Fruit fly (Drosophila melanogaster): ENCODE data around the gene Imp.

Imp gene

DNA sequence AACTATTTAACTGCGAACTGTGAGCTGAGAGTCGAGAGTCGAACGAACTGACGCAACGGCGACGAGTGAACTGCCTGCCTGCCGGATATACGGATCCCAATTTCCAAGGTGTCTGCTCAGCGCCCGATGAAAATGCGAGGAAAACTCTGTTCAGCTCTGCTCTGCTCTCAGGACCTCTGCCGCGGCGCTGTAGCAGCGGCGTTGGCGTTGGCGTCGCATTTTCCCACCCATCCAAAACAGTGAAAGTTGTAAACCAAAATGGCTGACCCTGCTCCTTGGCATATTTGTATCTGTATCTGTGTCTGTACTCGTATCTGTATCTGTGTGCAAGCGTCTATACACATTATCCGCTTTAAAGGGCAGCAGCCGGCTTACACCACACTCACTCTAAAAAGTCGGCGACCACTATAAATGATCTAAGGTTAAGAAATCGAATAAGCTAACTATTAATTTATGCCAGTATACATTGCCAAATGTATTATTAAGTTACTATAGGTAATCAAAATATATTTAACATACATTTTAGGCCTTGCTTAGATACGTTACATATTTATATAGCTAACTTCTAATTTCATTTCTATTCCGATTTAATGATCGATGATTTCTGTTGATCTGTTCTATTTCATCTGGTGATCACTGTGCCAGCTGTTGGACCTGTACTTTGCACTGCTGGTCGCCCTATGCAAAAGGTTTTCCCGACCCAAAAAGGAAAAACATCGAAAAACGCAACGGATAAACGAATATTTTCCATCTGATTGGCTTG is 1.2 kb downstream of the Imp start (continued):
- peak; percentile 80 for TF ChIP-seq Ssrp (tag; optimal IDR thresholded peaks at IDR 0.05)
- TF ChIP-seq crp (GFP tag; optimal IDR thresholded peaks at IDR 0.05): peak in 1 of 2 experiments; percentile 46
- peak; percentile 36 for TF ChIP-seq CG16863 (GFP tag; optimal IDR thresholded peaks at IDR 0.05)
- TF ChIP-seq fd3F (GFP tag; optimal IDR thresholded peaks at IDR 0.05): peak; percentile 31
- peak; percentile 89 for TF ChIP-seq kni (GFP tag; optimal IDR thresholded peaks at IDR 0.05)
- TF ChIP-seq CG2129 (GFP tag; IDR thresholded peaks at IDR 0.05; ENCODE audit: partially characterized antibody): no peak
- TF ChIP-seq disco-r (GFP tag; optimal IDR thresholded peaks at IDR 0.05): no peak
- TF ChIP-seq dmrt99B (tag; optimal IDR thresholded peaks at IDR 0.05): peak; percentile 77
- no peak for TF ChIP-seq CG7987 (GFP tag; optimal IDR thresholded peaks at IDR 0.05)
- no peak for TF ChIP-seq gfzf (GFP tag; optimal IDR thresholded peaks at IDR 0.05)
- peak; percentile 52 for TF ChIP-seq wor (GFP tag; IDR thresholded peaks at IDR 0.05)
- peak; percentile 34; the same call in 1 of the 2 replicates for TF ChIP-seq CG9215 (GFP tag; IDR thresholded peaks at IDR 0.05)
- 0 out of 3 replicates have a peak, but pooled peaks have one; percentile 25 for TF ChIP-seq Mrtf (GFP tag; IDR thresholded peaks at IDR 0.05)
- peak; percentile 44 for TF ChIP-seq CG3407 (GFP tag; optimal IDR thresholded peaks at IDR 0.05)
- no peak; the same call in 2 of the 3 replicates for TF ChIP-seq ken (GFP tag; IDR thresholded peaks at IDR 0.05)
- no peak for TF ChIP-seq hkb (optimal IDR thresholded peaks at IDR 0.05)
- TF ChIP-seq hkb (GFP tag; IDR thresholded peaks at IDR 0.05): peak; percentile 62
- TF ChIP-seq CG3065 (GFP tag; optimal IDR thresholded peaks at IDR 0.05): peak; percentile 24
- TF ChIP-seq CG11723 (GFP tag; optimal IDR thresholded peaks at IDR 0.05): no peak
- peak; percentile 89 for TF ChIP-seq Adf1 (GFP tag; IDR thresholded peaks at IDR 0.05)
- no peak for TF ChIP-seq CHES-1-like (GFP tag; optimal IDR thresholded peaks at IDR 0.05)
- TF ChIP-seq aop (GFP tag; IDR thresholded peaks at IDR 0.05): no peak
- TF ChIP-seq vvl (GFP tag; IDR thresholded peaks at IDR 0.05): peak; percentile 52; the same call in 1 of the 2 replicates
- no peak for TF ChIP-seq CG9797 (GFP tag; optimal IDR thresholded peaks at IDR 0.05)
- peak; percentile 51 for TF ChIP-seq MTF-1 (GFP tag; optimal IDR thresholded peaks at IDR 0.05; ENCODE audit: borderline replicate concordance)
- peak; percentile 86 for TF ChIP-seq CG16815 (GFP tag; optimal IDR thresholded peaks at IDR 0.05)
- no peak for TF ChIP-seq hb (GFP tag; IDR thresholded peaks at IDR 0.05; ENCODE audit: partially characterized antibody)
- TF ChIP-seq Blimp-1 (GFP tag; optimal IDR thresholded peaks at IDR 0.05): peak; percentile 66
- TF ChIP-seq CG13424 (tag; optimal IDR thresholded peaks at IDR 0.05): peak; percentile 81
- TF ChIP-seq BEAF-32 (GFP tag; optimal IDR thresholded peaks at IDR 0.05): no peak
- TF ChIP-seq Abd-B (GFP tag; optimal IDR thresholded peaks at IDR 0.05): no peak
- peak; percentile 29 for TF ChIP-seq nau (GFP tag; optimal IDR thresholded peaks at IDR 0.05)
- peak; percentile 68 for TF ChIP-seq croc (GFP tag; conservative IDR thresholded peaks at IDR 0.05)
- TF ChIP-seq Jarid2 (GFP tag; optimal IDR thresholded peaks at IDR 0.05): peak; percentile 27
- no peak for TF ChIP-seq knrl (GFP tag; IDR thresholded peaks at IDR 0.05; ENCODE audit: partially characterized antibody)
- peak; percentile 87 for TF ChIP-seq CG2712 (tag; optimal IDR thresholded peaks at IDR 0.05)
- no peak for TF ChIP-seq en (GFP tag; optimal IDR thresholded peaks at IDR 0.05)
- no peak for TF ChIP-seq hbn (GFP tag; IDR thresholded peaks at IDR 0.05; ENCODE audit: partially characterized antibody)
- TF ChIP-seq pho (GFP tag; optimal IDR thresholded peaks at IDR 0.05): peak; percentile 25
- no peak for TF ChIP-seq pros (GFP tag; optimal IDR thresholded peaks at IDR 0.05)
- peak; percentile 29; the same call in 1 of the 2 replicates for TF ChIP-seq Nf-YA (GFP tag; IDR thresholded peaks at IDR 0.05)
- TF ChIP-seq tup (GFP tag; optimal IDR thresholded peaks at IDR 0.05): no peak
- no peak for TF ChIP-seq cad (GFP tag; optimal IDR thresholded peaks at IDR 0.05)
- TF ChIP-seq esg (GFP tag; conservative IDR thresholded peaks at IDR 0.05): 0 out of 2 replicates have a peak, but pooled peaks have one; percentile 15
- TF ChIP-seq gem (tag; optimal IDR thresholded peaks at IDR 0.05): peak; percentile 89
- TF ChIP-seq trh (GFP tag; optimal IDR thresholded peaks at IDR 0.05): no peak
- no peak; the same call in 1 of the 2 replicates for TF ChIP-seq CG32532 (GFP tag; IDR thresholded peaks at IDR 0.05)
- peak; percentile 56; the same call in 1 of the 3 replicates for TF ChIP-seq CG2199 (GFP tag; IDR thresholded peaks at IDR 0.05)
